Fruit fly (Drosophila melanogaster): ENCODE measurements around the gene CG42331.
A peak's percentile ranks its signal among the peaks of the same experiment; 100 is the strongest.

CG42331 gene

dm6 chr3R:24805048-24805447 lies 33.1 kb downstream of the CG42331 start, which contains the start of gene polybromo (continued):
- TF ChIP-seq CG3838 (GFP tag; optimal IDR thresholded peaks at IDR 0.05) (no peak), CG3065 (GFP tag; optimal IDR thresholded peaks at IDR 0.05) (no peak), Sry-β (GFP tag; optimal IDR thresholded peaks at IDR 0.05) (no peak), tna (GFP tag; IDR thresholded peaks at IDR 0.05; ENCODE audit: partially characterized antibody) (peak; percentile 78), kni (GFP tag; optimal IDR thresholded peaks at IDR 0.05) (no peak), pfk (GFP tag; optimal IDR thresholded peaks at IDR 0.05) (no peak), CG15514 (GFP tag; optimal IDR thresholded peaks at IDR 0.05) (peak; percentile 77), eve (GFP tag; optimal IDR thresholded peaks at IDR 0.05) (no peak), HmgD (GFP tag; optimal IDR thresholded peaks at IDR 0.05) (no peak), CG10462 (GFP tag; optimal IDR thresholded peaks at IDR 0.05) (no peak), CG10267 (tag; optimal IDR thresholded peaks at IDR 0.05) (peak; percentile 12), CG6854 (GFP tag; optimal IDR thresholded peaks at IDR 0.05) (no peak), CG11723 (GFP tag; optimal IDR thresholded peaks at IDR 0.05) (no peak), pho (GFP tag; optimal IDR thresholded peaks at IDR 0.05) (no peak), Atf3 (GFP tag; optimal IDR thresholded peaks at IDR 0.05) (no peak), YL-1 (GFP tag; optimal IDR thresholded peaks at IDR 0.05) (peak; percentile 67), Hr39 (optimal IDR thresholded peaks at IDR 0.05) (no peak), caup (GFP tag; optimal IDR thresholded peaks at IDR 0.05; ENCODE audit: severe bottlenecking) (no peak), nau (GFP tag; optimal IDR thresholded peaks at IDR 0.05) (no peak), kah (GFP tag; optimal IDR thresholded peaks at IDR 0.05) (no peak), CG11695 (GFP tag; IDR thresholded peaks at IDR 0.05) (no peak), pros (GFP tag; optimal IDR thresholded peaks at IDR 0.05) (no peak), CG32772 (GFP tag; IDR thresholded peaks at IDR 0.05) (no peak), CG14441 (GFP tag; IDR thresholded peaks at IDR 0.05) (no peak), Ravus (GFP tag; IDR thresholded peaks at IDR 0.05) (no peak), CG9727 (GFP tag; optimal IDR thresholded peaks at IDR 0.05) (no peak), salm (tag; optimal IDR thresholded peaks at IDR 0.05) (no peak), ranshi (GFP tag; IDR thresholded peaks at IDR 0.05) (no peak), abd-A (tag; optimal IDR thresholded peaks at IDR 0.05) (no peak), jing (GFP tag; optimal IDR thresholded peaks at IDR 0.05) (no peak), pita (GFP tag; optimal IDR thresholded peaks at IDR 0.05) (no peak), Gsc (GFP tag; IDR thresholded peaks at IDR 0.05) (no peak), schlank (tag; optimal IDR thresholded peaks at IDR 0.05) (no peak), CG2202 (tag; optimal IDR thresholded peaks at IDR 0.05) (no peak), CG4328 (GFP tag; optimal IDR thresholded peaks at IDR 0.05) (no peak), Lpt (GFP tag; optimal IDR thresholded peaks at IDR 0.05) (no peak), inv (GFP tag; IDR thresholded peaks at IDR 0.05; ENCODE audit: partially characterized antibody) (peak; percentile 69), disco-r (GFP tag; optimal IDR thresholded peaks at IDR 0.05) (no peak), da (GFP tag; optimal IDR thresholded peaks at IDR 0.05) (no peak), CG6654 (GFP tag; optimal IDR thresholded peaks at IDR 0.05) (no peak), vnd (GFP tag; IDR thresholded peaks at IDR 0.05; ENCODE audit: partially characterized antibody) (peak; percentile 80; the same call in 2 of the 3 replicates), CG7357 (GFP tag; IDR thresholded peaks at IDR 0.05) (no peak), crol (GFP tag; IDR thresholded peaks at IDR 0.05) (no peak), CG17829 (tag; optimal IDR thresholded peaks at IDR 0.05) (peak; percentile 37), gsb (GFP tag; IDR thresholded peaks at IDR 0.05) (no peak), Oli (tag; optimal IDR thresholded peaks at IDR 0.05) (no peak), CG18476 (GFP tag; optimal IDR thresholded peaks at IDR 0.05) (no peak), HHEX (GFP tag; optimal IDR thresholded peaks at IDR 0.05) (no peak), Hmr (GFP tag; optimal IDR thresholded peaks at IDR 0.05) (no peak), jigr1 (GFP tag; IDR thresholded peaks at IDR 0.05) (no peak), her (GFP tag; optimal IDR thresholded peaks at IDR 0.05) (no peak), Xrp1 (GFP tag; IDR thresholded peaks at IDR 0.05) (no peak)
